Worm (Caenorhabditis elegans) whole organism, midembryonic: Measurements from ENCODE around the gene smk-1.

Experiments used
- flt-1 ChIP-seq: fragments of 200-800 bp; sonication (Bioruptor generic); IDR thresholded peaks from 2 replicates; pipeline ENCODE4 v1.3.6; 2022; ENCODE audit warnings: missing genetic modification characterization, missing compliant biosample characterization
- klf-2 ChIP-seq: fragments of 200-800 bp; sonication (Bioruptor generic); conservative IDR thresholded peaks from 2 replicates; pipeline ENCODE4 v1.3.6; 2022; ENCODE audit warnings: missing genetic modification reagents, missing genetic modification characterization, missing compliant biosample characterization

ce11 chrV:8592691-8593307 lies 14.8 kb upstream of the smk-1 start:
- TF ChIP-seq klf-2 (GFP tag; lab: Robert Waterston, UW), result no peak
- TF ChIP-seq flt-1 (GFP tag; lab: Robert Waterston, UW), result no peak
